Worm (Caenorhabditis elegans) whole organism, late embryonic: Measurements from ENCODE around the gene F54H12.5.
A peak's percentile ranks its signal among the peaks of the same experiment; 100 is the strongest.
"Not testable (repeated sequence)": the region's sequence is repeated elsewhere in the genome, so short reads cannot be mapped to it uniquely, and the experiment has no call there.

Source experiments
- C08G9.2 ChIP-seq: sonication (generic microtip); optimal IDR thresholded peaks from 2 replicates; lab custom pipeline; 2016; ENCODE audit warnings: mild to moderate bottlenecking, missing genetic modification characterization, moderate library complexity, missing compliant biosample characterization
- K09A11.1 ChIP-seq: sonication (generic microtip); optimal IDR thresholded peaks from 2 replicates; lab custom pipeline; 2017; ENCODE audit warnings: antibody characterized with exemption, mild to moderate bottlenecking, missing genetic modification characterization, missing compliant biosample characterization; ENCODE audit not compliant: insufficient read depth
- Y22D7AL.16 ChIP-seq: sonication (generic microtip); optimal IDR thresholded peaks from 2 replicates; lab custom pipeline; 2016; ENCODE audit warnings: missing genetic modification characterization, missing compliant biosample characterization
- ahr-1 ChIP-seq: sonication (generic microtip); optimal IDR thresholded peaks from 2 replicates; lab custom pipeline; 2016; ENCODE audit warnings: missing genetic modification characterization, missing compliant biosample characterization
- ceh-2 ChIP-seq: sonication (generic microtip); optimal IDR thresholded peaks from 2 replicates; lab custom pipeline; 2016; ENCODE audit warnings: missing genotype, missing genetic modification characterization, missing compliant biosample characterization
- ceh-22 ChIP-seq: sonication (generic microtip); optimal IDR thresholded peaks from 2 replicates; lab custom pipeline; 2017; ENCODE audit warnings: missing biosample characterization, missing genetic modification characterization
- ceh-30 ChIP-seq: fragments of 150-350 bp; optimal IDR thresholded peaks from 2 replicates; lab custom pipeline; 2014; ENCODE audit warnings: missing biosample characterization, missing genetic modification characterization
- dve-1 ChIP-seq: sonication (generic microtip); optimal IDR thresholded peaks from 2 replicates; lab custom pipeline; 2017; ENCODE audit warnings: antibody characterized with exemption, mild to moderate bottlenecking, missing genetic modification characterization, missing compliant biosample characterization
- elt-2 ChIP-seq: sonication (generic microtip); optimal IDR thresholded peaks from 2 replicates; lab custom pipeline; 2016; ENCODE audit warnings: missing genetic modification reagents, missing genetic modification characterization, missing compliant biosample characterization
- elt-4 ChIP-seq: sonication (generic microtip); optimal IDR thresholded peaks from 2 replicates; lab custom pipeline; 2016; ENCODE audit warnings: missing genetic modification characterization, missing compliant biosample characterization
- ets-4 ChIP-seq: sonication (generic microtip); optimal IDR thresholded peaks from 2 replicates; lab custom pipeline; 2016; ENCODE audit warnings: missing genetic modification characterization, missing compliant biosample characterization
- fax-1 ChIP-seq: sonication (generic microtip); optimal IDR thresholded peaks from 2 replicates; lab custom pipeline; 2016; ENCODE audit warnings: missing genotype, missing genetic modification characterization, missing compliant biosample characterization
- fkh-10 ChIP-seq: fragments of 150-350 bp; optimal IDR thresholded peaks from 2 replicates; lab custom pipeline; 2014; ENCODE audit warnings: missing biosample characterization, missing genetic modification reagents, missing genetic modification characterization
- hlh-15 ChIP-seq: sonication (generic microtip); optimal IDR thresholded peaks from 2 replicates; lab custom pipeline; 2016; ENCODE audit warnings: missing genetic modification characterization, missing compliant biosample characterization
- hlh-6 ChIP-seq: sonication (generic microtip); optimal IDR thresholded peaks from 2 replicates; lab custom pipeline; 2016; ENCODE audit warnings: missing genotype, missing genetic modification characterization, missing compliant biosample characterization
- mec-3 ChIP-seq: sonication (generic microtip); optimal IDR thresholded peaks from 2 replicates; lab custom pipeline; 2016; ENCODE audit warnings: borderline replicate concordance, missing genetic modification characterization, missing compliant biosample characterization
- nfya-1 ChIP-seq: sonication (generic microtip); optimal IDR thresholded peaks from 2 replicates; lab custom pipeline; 2017; ENCODE audit warnings: missing genetic modification characterization, mild to moderate bottlenecking, missing compliant biosample characterization, antibody characterized with exemption, moderate library complexity
- odd-2 ChIP-seq: sonication (generic microtip); optimal IDR thresholded peaks from 2 replicates; lab custom pipeline; 2017; ENCODE audit warnings: antibody characterized with exemption, mild to moderate bottlenecking, missing genetic modification characterization, missing compliant biosample characterization
- pat-9 ChIP-seq: fragments of 200-800 bp; sonication (Bioruptor generic); optimal IDR thresholded peaks from 2 replicates; lab custom pipeline; 2018; ENCODE audit warnings: mild to moderate bottlenecking, missing genetic modification characterization, moderate library complexity, missing compliant biosample characterization
- pha-4 ChIP-seq: fragments of 150-350 bp; optimal IDR thresholded peaks from 2 replicates; lab custom pipeline; 2018; ENCODE audit warnings: missing biosample characterization, missing genetic modification reagents, missing genetic modification characterization
- pqm-1 ChIP-seq: sonication (generic microtip); optimal IDR thresholded peaks from 2 replicates; lab custom pipeline; 2016; ENCODE audit warnings: missing genetic modification characterization, missing compliant biosample characterization
- pros-1 ChIP-seq: fragments of 150-350 bp; optimal IDR thresholded peaks from 2 replicates; lab custom pipeline; 2014; ENCODE audit warnings: missing biosample characterization, missing genetic modification reagents, missing genetic modification characterization
- ref-2 ChIP-seq: sonication (generic microtip); optimal IDR thresholded peaks from 2 replicates; lab custom pipeline; 2016; ENCODE audit warnings: missing genetic modification characterization, missing compliant biosample characterization
- sdc-2 ChIP-seq: sonication (generic microtip); optimal IDR thresholded peaks from 2 replicates; lab custom pipeline; 2016; ENCODE audit warnings: missing genotype, missing genetic modification characterization, missing compliant biosample characterization
- sox-2 ChIP-seq: fragments of 200-800 bp; sonication (Bioruptor generic); IDR thresholded peaks from 2 replicates; pipeline ENCODE4 v1.3.6; 2022; ENCODE audit warnings: missing genetic modification reagents, missing genetic modification characterization, missing compliant biosample characterization
- syd-9 ChIP-seq: sonication (generic microtip); optimal IDR thresholded peaks from 2 replicates; lab custom pipeline; 2016; ENCODE audit warnings: mild to moderate bottlenecking, missing genetic modification characterization, moderate library complexity, missing compliant biosample characterization
- tbx-7 ChIP-seq: sonication (generic microtip); optimal IDR thresholded peaks from 2 replicates; lab custom pipeline; 2016; ENCODE audit warnings: missing genotype, missing genetic modification characterization, missing compliant biosample characterization
- ttx-3 ChIP-seq: sonication (generic microtip); optimal IDR thresholded peaks from 2 replicates; lab custom pipeline; 2016; ENCODE audit warnings: missing genetic modification reagents, missing genetic modification characterization, missing compliant biosample characterization
- unc-3 ChIP-seq, 2 experiments: fragments of 200-800 bp in 1 of 2; sonication (Bioruptor generic) in 1 of 2; sonication (generic microtip) in 1 of 2; conservative IDR thresholded peaks in 1 of 2; optimal IDR thresholded peaks in 1 of 2; 2 replicates each; pipeline versions ENCODE4 v1.3.6 to Lab custom; 2016 to 2022; ENCODE audit warnings: missing compliant biosample characterization in 2 of 2, missing genetic modification characterization in 2 of 2, missing genetic modification reagents in 1 of 2
- unc-42 ChIP-seq: sonication (generic microtip); optimal IDR thresholded peaks from 2 replicates; lab custom pipeline; 2016; ENCODE audit warnings: missing genotype, missing genetic modification characterization, missing compliant biosample characterization
- unc-55 ChIP-seq: sonication (generic microtip); optimal IDR thresholded peaks from 2 replicates; lab custom pipeline; 2017; ENCODE audit warnings: missing biosample characterization, missing genetic modification reagents, missing genetic modification characterization
- unc-86 ChIP-seq: sonication (generic microtip); optimal IDR thresholded peaks from 2 replicates; lab custom pipeline; 2016; ENCODE audit warnings: missing genetic modification characterization, missing compliant biosample characterization

F54H12.5 gene

DNA sequence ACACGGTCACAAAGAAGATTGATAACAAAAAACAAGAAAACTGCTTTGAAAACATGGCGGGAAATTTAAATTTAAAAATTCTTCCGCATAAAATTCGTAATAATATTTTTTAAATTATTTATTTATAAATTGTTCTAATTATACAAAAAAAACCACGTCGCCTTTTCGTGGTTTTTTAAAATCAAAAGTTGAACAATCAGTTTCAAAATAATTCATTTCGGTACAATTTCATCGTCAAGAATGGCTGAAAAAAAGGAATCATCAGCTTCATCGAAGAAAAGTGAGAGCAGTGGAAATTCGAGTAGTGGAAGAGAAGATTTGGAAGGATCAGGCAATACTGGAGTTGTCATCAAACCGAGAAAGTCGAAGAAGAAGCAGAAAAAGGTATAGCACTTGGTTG is 2.8 kb downstream of the F54H12.5 start, which contains the start of the genes F54H12.8 and F54H12.7:
TSS of gene F54H12.8 (minus strand) at position 101 of the 400 bp plus-strand sequence.
TSS of gene F54H12.7 (plus strand) at position 229 of the 400 bp plus-strand sequence.
- TF ChIP-seq hlh-15 (tag; lab: Kevin White, UChicago) (no peak), unc-42 (tag; lab: Kevin White, UChicago) (no peak), ttx-3 (tag; lab: Kevin White, UChicago) (no peak), pha-4 (tag; lab: Kevin White, UChicago) (no peak), pat-9 (tag; lab: Kevin White, UChicago) (no peak), unc-86 (tag; lab: Kevin White, UChicago) (no peak), pros-1 (no peak), elt-2 (no peak), fax-1 (no peak), K09A11.1 (tag; lab: Kevin White, UChicago) (no peak), ceh-30 (no peak), unc-3 (GFP tag; conservative IDR thresholded peaks at IDR 0.05; lab: Robert Waterston, UW) (no peak), unc-3 (tag; optimal IDR thresholded peaks at IDR 0.05; lab: Kevin White, UChicago) (no peak), ahr-1 (tag; lab: Kevin White, UChicago) (no peak), dve-1 (tag; lab: Kevin White, UChicago) (no peak), hlh-6 (tag; lab: Kevin White, UChicago) (no peak), sox-2 (GFP tag; lab: Robert Waterston, UW) (no peak), fkh-10 (GFP tag; lab: Kevin White, UChicago) (no peak)
- TF ChIP-seq, all 69 proteins: peak for 0

DNA sequence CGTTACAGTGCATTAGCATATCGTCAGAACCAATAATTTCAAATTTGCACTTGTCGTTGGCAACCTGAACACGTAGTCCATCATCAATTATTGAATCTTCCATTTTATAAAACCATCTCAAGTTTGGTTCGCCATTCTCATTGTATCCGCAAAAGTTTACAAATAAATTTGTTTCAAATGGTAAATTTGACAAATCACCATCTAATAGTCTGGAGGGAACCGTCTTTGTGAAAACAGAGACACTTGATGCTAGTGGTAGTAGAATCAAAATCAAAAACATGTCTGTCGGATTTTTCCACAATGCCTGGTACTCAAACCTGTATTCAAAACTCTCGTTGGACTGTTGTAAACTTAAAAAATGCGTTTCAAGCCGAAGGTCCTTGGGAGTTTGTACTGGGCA is 7.7 kb downstream of the F54H12.5 start, which contains the start of gene F54H12.2:
TSS of gene F54H12.2 (plus strand) at position 301 of the 400 bp plus-strand sequence.
- TF ChIP-seq ceh-2, elt-4, pqm-1 (tag; lab: Kevin White, UChicago): not testable (repeated sequence)

DNA sequence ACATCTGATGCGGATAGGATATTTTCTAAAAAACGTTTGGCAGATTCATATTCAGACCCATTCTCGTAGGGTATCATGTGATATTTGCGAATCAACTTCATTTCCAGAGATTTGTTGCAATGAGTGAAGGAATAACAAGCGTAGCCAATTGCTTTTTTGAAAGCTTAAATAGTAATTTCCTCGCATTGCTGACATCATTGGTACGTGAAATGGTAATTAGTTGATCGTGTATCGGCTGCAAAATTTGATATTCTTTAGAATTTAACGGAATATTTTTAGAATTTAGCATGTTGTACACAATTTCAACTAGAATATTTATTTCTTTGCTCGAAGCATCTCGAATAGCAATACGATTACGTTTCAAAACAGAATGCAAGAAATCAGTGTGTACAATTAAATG is 9.3 kb downstream of the F54H12.5 start, which contains the start of gene F54H12.4:
TSS of gene F54H12.4 (minus strand) at position 101 of the 400 bp plus-strand sequence.
- TF ChIP-seq K09A11.1 (tag; lab: Kevin White, UChicago); unc-55; mec-3 (tag; lab: Kevin White, UChicago): not testable (repeated sequence)
- TF ChIP-seq, all 69 proteins: peak for 0; not testable (repeated sequence) for 69

DNA sequence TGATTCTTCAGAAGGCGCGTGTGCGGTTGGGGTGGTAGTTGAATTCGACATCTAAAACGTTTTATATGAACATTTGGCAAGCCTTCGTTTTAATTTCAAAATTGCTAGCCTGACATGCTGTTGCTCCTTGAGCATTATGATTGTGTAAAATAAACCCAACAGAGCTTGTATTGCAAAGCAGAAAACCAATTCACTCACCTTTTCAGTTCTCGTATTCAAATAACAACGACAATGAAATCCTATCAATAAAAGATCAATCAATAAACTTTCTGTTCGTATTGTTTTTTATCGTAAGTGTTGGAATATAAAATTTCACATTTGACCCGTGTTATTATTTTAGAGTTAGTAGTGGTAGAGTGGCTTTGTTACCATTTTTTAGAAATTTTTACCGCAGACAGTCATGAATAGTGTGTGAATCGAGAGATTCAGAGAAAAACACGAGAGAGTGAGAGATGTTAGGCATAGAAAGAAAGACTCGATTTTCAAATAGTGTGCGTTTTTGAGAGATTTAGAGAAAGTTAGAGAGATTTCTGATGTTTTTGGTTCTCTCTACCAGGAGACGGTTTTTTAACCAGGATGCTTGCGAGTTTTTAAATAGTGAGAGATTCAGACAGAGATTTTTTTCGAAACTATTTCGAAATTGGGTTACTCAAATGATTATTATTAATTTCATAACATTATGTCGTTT is 12.9 kb downstream of the F54H12.5 start, which contains the start of gene F54H12.10:
TSS of gene F54H12.10 (minus strand) at position 51 of the 688 bp plus-strand sequence.
- TF ChIP-seq C08G9.2, odd-2, pqm-1 (tag; lab: Kevin White, UChicago): not testable (repeated sequence)

DNA sequence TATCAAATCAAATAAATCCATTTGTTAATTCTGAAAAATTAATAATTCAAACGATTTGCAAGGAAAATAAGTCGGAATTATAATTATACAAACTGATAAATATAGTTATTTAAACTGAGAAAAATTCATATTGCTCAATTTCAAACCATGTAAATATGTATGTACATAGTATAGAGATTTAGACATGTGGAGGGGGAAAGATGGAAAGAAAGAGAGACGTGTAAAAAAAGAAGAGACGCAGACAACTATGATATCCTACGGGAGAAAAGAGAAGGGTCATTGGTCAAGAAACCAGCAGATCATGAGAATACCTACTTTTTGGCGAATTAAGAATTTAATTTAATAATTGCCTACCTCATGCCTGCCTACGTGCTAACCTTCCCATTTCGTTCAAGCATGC is 13.9 kb downstream of the F54H12.5 start, which contains the start of gene C29E4.11:
TSS of gene C29E4.11 (minus strand) at position 30 of the 400 bp plus-strand sequence.
- TF ChIP-seq tbx-7 (tag; lab: Kevin White, UChicago) (no peak), nfya-1 (tag; lab: Kevin White, UChicago) (peak; percentile 38)

DNA sequence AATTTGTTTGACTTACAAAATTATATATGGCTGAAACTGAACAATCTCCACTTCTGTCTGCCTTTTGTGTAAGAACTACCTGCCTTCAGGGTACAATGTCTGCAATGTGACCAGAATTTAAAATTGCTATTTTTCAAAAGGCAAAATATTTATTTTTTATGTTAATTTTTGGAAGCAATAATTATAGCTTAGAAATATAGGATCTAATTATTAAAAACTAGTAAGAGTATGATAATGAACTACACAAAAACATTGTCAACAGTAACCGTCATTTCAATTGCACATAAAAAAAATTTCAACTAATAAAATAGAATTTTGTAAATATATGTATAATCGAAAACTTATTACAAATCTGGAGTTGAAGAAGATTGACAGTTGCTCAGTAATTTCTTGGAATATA is 15.0 kb downstream of the F54H12.5 start, which contains the start of gene C29E4.9:
TSS of gene C29E4.9 (minus strand) at position 101 of the 400 bp plus-strand sequence.
- no peak for TF ChIP-seq sdc-2 (tag; lab: Kevin White, UChicago)
- no peak for TF ChIP-seq ref-2 (tag; lab: Kevin White, UChicago)
- no peak for TF ChIP-seq Y22D7AL.16 (tag; lab: Kevin White, UChicago)
- TF ChIP-seq syd-9: no peak
- no peak for TF ChIP-seq ceh-22 (tag; lab: Kevin White, UChicago)
- TF ChIP-seq fkh-10 (GFP tag; lab: Kevin White, UChicago): no peak
- TF ChIP-seq ets-4 (tag; lab: Kevin White, UChicago): no peak
- TF ChIP-seq unc-86 (tag; lab: Kevin White, UChicago): no peak
- TF ChIP-seq pqm-1 (tag; lab: Kevin White, UChicago): no peak
